Worm (Caenorhabditis elegans): ENCODE data around the gene K02A6.2.

DNA sequence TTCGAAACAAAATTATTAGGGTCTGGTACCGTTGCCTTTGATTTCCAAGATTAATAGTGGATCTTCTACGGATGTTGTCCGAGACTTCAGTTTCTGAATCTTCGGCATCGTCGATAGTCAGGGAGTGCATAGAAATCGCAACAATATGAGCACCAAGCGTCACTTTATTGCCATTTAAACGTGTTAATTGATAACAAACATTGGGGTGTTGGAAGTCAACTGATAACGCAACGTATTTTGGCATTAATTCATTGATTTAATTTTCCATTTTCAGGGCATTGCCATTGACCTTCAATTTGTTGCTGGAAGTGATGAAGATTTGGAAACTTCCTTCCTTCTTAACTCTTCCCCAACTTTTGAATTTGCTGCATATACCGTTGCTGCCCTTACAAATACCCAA is 21.3 kb upstream of the K02A6.2 start, which contains the start of gene kqt-2:
- TF ChIP-seq sea-1 (GFP tag; conservative IDR thresholded peaks at IDR 0.05) (no peak), F13C5.2 (tag; optimal IDR thresholded peaks at IDR 0.05) (no peak), flt-1 (GFP tag; IDR thresholded peaks at IDR 0.05) (no peak), aly-1 (tag; optimal IDR thresholded peaks at IDR 0.05) (no peak), hmbx-1 (tag; optimal IDR thresholded peaks at IDR 0.05) (no peak), ama-1 (optimal IDR thresholded peaks at IDR 0.05) (no peak)

Data from whole organism, early embryonic.